Fruit fly (Drosophila melanogaster) whole organism, embryonic: ENCODE results near the gene BOD1.

Experiments
- Atf-2 ChIP-seq: fragments of 200-800 bp; sonication (Bioruptor generic); optimal IDR thresholded peaks from 2 replicates; lab custom pipeline; 2016; ENCODE audit warnings: missing biosample characterization, missing genetic modification characterization
- CG13775 ChIP-seq: fragments of 200-800 bp; sonication (Bioruptor generic); optimal IDR thresholded peaks from 3 replicates; lab custom pipeline; 2017; ENCODE audit warnings: missing biosample characterization, mild to moderate bottlenecking, missing genetic modification characterization
- D19B ChIP-seq: fragments of 200-800 bp; sonication (Bioruptor generic); optimal IDR thresholded peaks from 2 replicates; lab custom pipeline; 2017; ENCODE audit warnings: missing biosample characterization, mild to moderate bottlenecking, missing genetic modification characterization
- HLHmδ ChIP-seq: fragments of 200-800 bp; sonication (Bioruptor generic); optimal IDR thresholded peaks from 2 replicates; lab custom pipeline; 2018; ENCODE audit warnings: missing biosample characterization, mild to moderate bottlenecking, missing genetic modification characterization, moderate library complexity
- Max ChIP-seq: fragments of 200-800 bp; sonication (Bioruptor generic); optimal IDR thresholded peaks from 2 replicates; lab custom pipeline; 2016; ENCODE audit warnings: missing biosample characterization, mild to moderate bottlenecking, missing genetic modification characterization
- al ChIP-seq: fragments of 200-800 bp; sonication (Bioruptor generic); IDR thresholded peaks from 2 replicates; pipeline ENCODE4 v1.3.6; 2022; ENCODE audit warnings: missing biosample characterization, missing genetic modification characterization

dm6 chr3R:27954533-27954932, 16.5 kb downstream of the BOD1 start, which contains the start of gene Nep7:
- no peak for TF ChIP-seq D19B
- no peak for TF ChIP-seq al (GFP tag; lab: Robert Waterston, UW)
- no peak for TF ChIP-seq CG13775 (GFP tag; lab: Kevin White, UChicago)
- no peak for TF ChIP-seq Max (GFP tag; lab: Kevin White, UChicago)
- TF ChIP-seq Atf-2 (GFP tag; lab: Kevin White, UChicago): no peak
- TF ChIP-seq HLHmδ (GFP tag; lab: Kevin White, UChicago): no peak
